Fruit fly (Drosophila melanogaster) whole organism, embryonic: ENCODE measurements around the gene inaE.

Experiments
- Ets97D ChIP-seq: fragments of 200-800 bp; sonication (Bioruptor generic); optimal IDR thresholded peaks from 3 replicates; lab custom pipeline; 2016; ENCODE audit warnings: missing biosample characterization, missing genetic modification characterization
- PHDP ChIP-seq: fragments of 200-800 bp; sonication (Bioruptor generic); optimal IDR thresholded peaks from 3 replicates; lab custom pipeline; 2018; ENCODE audit warnings: missing biosample characterization, mild to moderate bottlenecking, missing genetic modification characterization, moderate library complexity
- Sry-β ChIP-seq: fragments of 200-800 bp; sonication (Bioruptor generic); optimal IDR thresholded peaks from 2 replicates; lab custom pipeline; 2018; ENCODE audit warnings: missing biosample characterization, mild to moderate bottlenecking, missing genetic modification characterization, moderate library complexity
- wdn ChIP-seq: fragments of 200-800 bp; sonication (Bioruptor generic); IDR thresholded peaks from 2 replicates; pipeline ENCODE4 v1.3.6; 2022; ENCODE audit warnings: missing biosample characterization, missing genetic modification characterization

DNA sequence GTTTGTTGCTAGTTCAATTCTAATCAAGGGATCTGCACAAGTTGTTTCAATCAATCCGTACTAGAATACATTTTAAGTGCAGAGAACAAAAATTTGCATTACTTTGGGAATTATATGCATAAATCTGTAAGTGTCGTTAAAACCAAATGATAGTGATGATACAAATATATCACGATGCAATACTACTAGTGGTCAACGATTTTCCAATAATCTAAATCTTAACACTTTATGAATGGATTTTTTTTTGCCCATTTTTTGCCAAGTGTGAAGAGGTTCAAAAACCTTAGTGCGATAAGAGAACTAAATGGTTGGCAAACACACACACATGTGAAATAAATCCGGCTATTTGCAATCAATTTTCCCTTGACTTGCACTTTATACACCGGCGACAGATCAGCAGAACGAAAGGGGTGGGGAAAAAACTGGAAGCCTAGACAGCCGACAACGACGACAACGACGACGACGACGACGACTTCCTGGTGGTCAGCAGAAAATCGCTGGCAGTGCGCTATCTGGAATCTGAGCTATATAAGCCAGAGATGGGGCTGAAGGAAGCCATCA is 24.4 kb upstream of the inaE start, which contains the start of gene Yp3:
- no peak for TF ChIP-seq Ets97D (GFP tag; lab: Kevin White, UChicago)
- no peak for TF ChIP-seq PHDP
- no peak for TF ChIP-seq wdn
- TF ChIP-seq Sry-β (GFP tag; lab: Kevin White, UChicago) = no peak
